Worm (Caenorhabditis elegans): ENCODE data around the gene pfas-1.

ce11 chrIII:4587177-4587576 is 55.9 kb downstream of the pfas-1 start, which contains the start of the genes F35G12.7 and smc-4:
- no peak for TF ChIP-seq him-1 (tag; optimal IDR thresholded peaks at IDR 0.05)
- TF ChIP-seq dao-5 (tag; optimal IDR thresholded peaks at IDR 0.05), result no peak
